Worm (Caenorhabditis elegans): Measurements from ENCODE around the gene fbxb-117.

DNA sequence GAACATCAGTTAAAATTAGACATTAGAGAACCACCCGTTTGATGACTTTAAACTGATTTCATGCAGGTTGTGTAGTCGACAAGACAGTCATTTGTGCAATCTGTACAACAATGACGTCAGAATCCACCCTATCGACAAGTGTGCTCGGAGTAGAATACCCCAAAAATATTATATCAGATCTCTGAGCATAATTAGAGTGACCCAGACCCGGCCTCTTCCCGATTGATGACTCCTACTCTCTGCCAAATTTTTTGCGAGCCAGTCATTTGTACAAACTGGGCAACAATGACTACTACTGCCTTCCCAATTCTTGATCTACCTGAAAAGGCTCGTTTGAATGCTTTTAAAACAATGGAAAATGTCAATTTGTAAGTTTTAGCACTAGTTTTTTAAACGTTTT is 42.3 kb upstream of the fbxb-117 start, which contains the start of the genes fbxb-115 and fbxb-1:
- no peak for TF ChIP-seq ama-1 (optimal IDR thresholded peaks at IDR 0.05)
- no peak for TF ChIP-seq lin-13 (GFP tag; optimal IDR thresholded peaks at IDR 0.05)
- TF ChIP-seq ceh-16 (tag; optimal IDR thresholded peaks at IDR 0.05), result no peak
- TF ChIP-seq nhr-10 (tag; optimal IDR thresholded peaks at IDR 0.05), result no peak
- no peak for TF ChIP-seq peb-1 (tag; optimal IDR thresholded peaks at IDR 0.05)
- TF ChIP-seq lsy-2 (tag; optimal IDR thresholded peaks at IDR 0.05), result no peak
- no peak for TF ChIP-seq unc-62 (GFP tag; optimal IDR thresholded peaks at IDR 0.05)
- no peak for TF ChIP-seq snpc-4 (tag; optimal IDR thresholded peaks at IDR 0.05)
- no peak for TF ChIP-seq ztf-4 (tag; optimal IDR thresholded peaks at IDR 0.05)
- no peak for TF ChIP-seq elt-1 (tag; optimal IDR thresholded peaks at IDR 0.05)
- TF ChIP-seq lin-39 (tag; optimal IDR thresholded peaks at IDR 0.05), result no peak
- no peak for TF ChIP-seq nhr-12 (tag; optimal IDR thresholded peaks at IDR 0.05)
- no peak for TF ChIP-seq nhr-77 (tag; optimal IDR thresholded peaks at IDR 0.05)
- no peak for TF ChIP-seq aly-2 (tag; optimal IDR thresholded peaks at IDR 0.05)

Measured in whole organism, L2 larva.